Worm (Caenorhabditis elegans): ENCODE data around the gene Y39A1A.17.
A peak's percentile ranks its signal among the peaks of the same experiment; 100 is the strongest.

- TF ChIP-seq unc-86 (tag; optimal IDR thresholded peaks at IDR 0.05): no peak
- no peak for TF ChIP-seq madf-2 (tag; optimal IDR thresholded peaks at IDR 0.05)
- no peak for TF ChIP-seq unc-3 (GFP tag; conservative IDR thresholded peaks at IDR 0.05)
- no peak for TF ChIP-seq unc-3 (tag; optimal IDR thresholded peaks at IDR 0.05)
- TF ChIP-seq ref-2 (tag; optimal IDR thresholded peaks at IDR 0.05): no peak
- peak; percentile 50 for TF ChIP-seq ama-1 (optimal IDR thresholded peaks at IDR 0.05)
- TF ChIP-seq nhr-11 (tag; optimal IDR thresholded peaks at IDR 0.05): no peak
- no peak for TF ChIP-seq ceh-2 (tag; optimal IDR thresholded peaks at IDR 0.05)
- TF ChIP-seq rnt-1 (tag; optimal IDR thresholded peaks at IDR 0.05): no peak
- no peak for TF ChIP-seq ceh-9 (tag; optimal IDR thresholded peaks at IDR 0.05)
- peak; percentile 12 for TF ChIP-seq elt-2 (tag; optimal IDR thresholded peaks at IDR 0.05)
Measured at ce11 chrIII:10739902-10740301, 49.0 kb upstream of the Y39A1A.17 start.
